Fruit fly (Drosophila melanogaster): Measurements from ENCODE around the gene Tsf1.

- TF ChIP-seq pan (optimal IDR thresholded peaks at IDR 0.05), result no peak
- TF ChIP-seq EcR (GFP tag; optimal IDR thresholded peaks at IDR 0.05), result no peak
- no peak for TF ChIP-seq psq (optimal IDR thresholded peaks at IDR 0.05)
- no peak for TF ChIP-seq CG8478 (optimal IDR thresholded peaks at IDR 0.05)
Observed at dm6 chrX:18364999-18365398, 21.9 kb upstream of the Tsf1 start.

Measured in whole organism.